Fruit fly (Drosophila melanogaster) whole organism, embryonic: Measurements from ENCODE around the gene CG6867.

Experiments used
- CG10565 ChIP-seq: fragments of 200-800 bp; sonication (Bioruptor generic); optimal IDR thresholded peaks from 3 replicates; lab custom pipeline; 2016; ENCODE audit warnings: missing biosample characterization, mild to moderate bottlenecking, missing genetic modification characterization
- CG11398 ChIP-seq: fragments of 200-800 bp; sonication (Bioruptor generic); optimal IDR thresholded peaks from 2 replicates; lab custom pipeline; 2016; ENCODE audit warnings: missing biosample characterization, missing genetic modification characterization
- CG11504 ChIP-seq: fragments of 200-800 bp; sonication (Bioruptor generic); optimal IDR thresholded peaks from 3 replicates; lab custom pipeline; 2019; ENCODE audit warnings: missing biosample characterization, mild to moderate bottlenecking, missing genetic modification characterization, moderate library complexity
- CG12071 ChIP-seq: fragments of 200-800 bp; sonication (Bioruptor generic); optimal IDR thresholded peaks from 3 replicates; lab custom pipeline; 2018; ENCODE audit warnings: missing biosample characterization, mild to moderate bottlenecking, missing genetic modification characterization
- CG12219 ChIP-seq: fragments of 200-800 bp; sonication (Bioruptor generic); optimal IDR thresholded peaks from 3 replicates; lab custom pipeline; 2018; ENCODE audit warnings: missing biosample characterization, mild to moderate bottlenecking, missing genetic modification characterization
- CG15479 ChIP-seq: fragments of 200-800 bp; sonication (Bioruptor generic); optimal IDR thresholded peaks from 3 replicates; lab custom pipeline; 2019; ENCODE audit warnings: missing biosample characterization, mild to moderate bottlenecking, missing genetic modification characterization, moderate library complexity
- CG17361 ChIP-seq: fragments of 200-800 bp; sonication (Bioruptor generic); IDR thresholded peaks from 3 replicates; pipeline ENCODE4 v1.3.6; 2022; ENCODE audit warnings: missing biosample characterization, missing genetic modification characterization
- CG17802 ChIP-seq: fragments of 200-800 bp; sonication (Bioruptor generic); optimal IDR thresholded peaks from 2 replicates; lab custom pipeline; 2018; ENCODE audit warnings: missing biosample characterization, mild to moderate bottlenecking, missing genetic modification characterization, moderate library complexity
- CG18011 ChIP-seq: fragments of 200-800 bp; sonication (Bioruptor generic); optimal IDR thresholded peaks from 2 replicates; lab custom pipeline; 2017; ENCODE audit warnings: missing biosample characterization, missing genetic modification characterization, mild to moderate bottlenecking, moderate library complexity, missing genotype
- CG18599 ChIP-seq: fragments of 200-800 bp; sonication (Bioruptor generic); optimal IDR thresholded peaks from 3 replicates; lab custom pipeline; 2017; ENCODE audit warnings: missing biosample characterization, missing genetic modification characterization, mild to moderate bottlenecking, moderate library complexity, missing genetic modification reagents
- CG2678 ChIP-seq: fragments of 200-800 bp; sonication (Bioruptor generic); optimal IDR thresholded peaks from 3 replicates; lab custom pipeline; 2019; ENCODE audit warnings: missing biosample characterization, mild to moderate bottlenecking, missing genetic modification characterization, moderate library complexity
- CG2712 ChIP-seq: fragments of 200-800 bp; optimal IDR thresholded peaks from 3 replicates; lab custom pipeline; 2019; ENCODE audit warnings: missing biosample characterization, mild to moderate bottlenecking, missing genetic modification characterization, moderate library complexity
- CG3281 ChIP-seq: fragments of 200-800 bp; sonication (Bioruptor generic); optimal IDR thresholded peaks from 3 replicates; lab custom pipeline; 2017; ENCODE audit warnings: missing biosample characterization, mild to moderate bottlenecking, missing genetic modification characterization
- CG43689 ChIP-seq: fragments of 200-800 bp; sonication (Bioruptor generic); IDR thresholded peaks from 2 replicates; pipeline ENCODE4 v1.3.6; 2022; ENCODE audit warnings: missing biosample characterization, missing genetic modification characterization
- CG6689 ChIP-seq: fragments of 200-800 bp; sonication (Bioruptor generic); IDR thresholded peaks from 2 replicates; pipeline ENCODE4 v1.3.6; 2022; ENCODE audit warnings: missing biosample characterization, missing genetic modification characterization
- CG7556 ChIP-seq: fragments of 200-800 bp; sonication (Bioruptor generic); optimal IDR thresholded peaks from 2 replicates; lab custom pipeline; 2017; ENCODE audit warnings: missing biosample characterization, mild to moderate bottlenecking, missing genetic modification characterization
- CG7839 ChIP-seq: fragments of 200-800 bp; sonication (Bioruptor generic); optimal IDR thresholded peaks from 3 replicates; lab custom pipeline; 2018; ENCODE audit warnings: missing biosample characterization, mild to moderate bottlenecking, missing genetic modification characterization, moderate library complexity
- CG9215 ChIP-seq: fragments of 200-800 bp; sonication (Bioruptor generic); IDR thresholded peaks from 2 replicates; pipeline ENCODE4 v1.3.6; 2022; ENCODE audit warnings: missing biosample characterization, missing genetic modification characterization
- CG9437 ChIP-seq: fragments of 200-800 bp; sonication (Bioruptor generic); optimal IDR thresholded peaks from 2 replicates; lab custom pipeline; 2018; ENCODE audit warnings: missing biosample characterization, mild to moderate bottlenecking, missing genetic modification characterization
- CTCF ChIP-seq: fragments of 200-800 bp; sonication (Bioruptor generic); optimal IDR thresholded peaks from 2 replicates; lab custom pipeline; 2017; ENCODE audit warnings: missing biosample characterization, mild to moderate bottlenecking, missing genetic modification characterization, moderate library complexity
- D19A ChIP-seq: fragments of 200-800 bp; optimal IDR thresholded peaks from 3 replicates; lab custom pipeline; 2019; ENCODE audit warnings: missing biosample characterization, mild to moderate bottlenecking, missing genetic modification characterization, moderate library complexity
- Deaf1 ChIP-seq: fragments of 200-800 bp; optimal IDR thresholded peaks from 3 replicates; lab custom pipeline; 2019; ENCODE audit warnings: missing biosample characterization, mild to moderate bottlenecking, missing genetic modification characterization, moderate library complexity
- Doc3 ChIP-seq: fragments of 200-800 bp; sonication (Bioruptor generic); IDR thresholded peaks from 3 replicates; pipeline ENCODE4 v1.3.6; 2022; ENCODE audit warnings: missing biosample characterization, missing genetic modification characterization; ENCODE audit not compliant: partially characterized antibody
- E2f2 ChIP-seq: fragments of 200-800 bp; sonication (Bioruptor generic); IDR thresholded peaks from 2 replicates; pipeline ENCODE4 v1.3.6; 2022; ENCODE audit warnings: missing biosample characterization, missing genetic modification characterization
- Fer1 ChIP-seq: fragments of 200-800 bp; sonication (Bioruptor generic); optimal IDR thresholded peaks from 2 replicates; lab custom pipeline; 2017; ENCODE audit warnings: missing biosample characterization, mild to moderate bottlenecking, missing genetic modification characterization
- H15 ChIP-seq: fragments of 200-800 bp; sonication (Bioruptor generic); IDR thresholded peaks from 3 replicates; pipeline ENCODE4 v1.3.6; 2022; ENCODE audit warnings: missing biosample characterization, missing genetic modification characterization
- Hand ChIP-seq: fragments of 200-800 bp; sonication (Bioruptor generic); optimal IDR thresholded peaks from 2 replicates; lab custom pipeline; 2017; ENCODE audit warnings: mild to moderate bottlenecking, missing biosample characterization, missing genetic modification reagents, missing genetic modification characterization
- Hmr ChIP-seq: fragments of 200-800 bp; sonication (Bioruptor generic); optimal IDR thresholded peaks from 3 replicates; lab custom pipeline; 2017; ENCODE audit warnings: mild to moderate bottlenecking, missing biosample characterization, missing genetic modification reagents, missing genetic modification characterization
- Lpt ChIP-seq: fragments of >200 bp; optimal IDR thresholded peaks from 2 replicates; lab custom pipeline; 2018; ENCODE audit warnings: missing biosample characterization, missing genetic modification characterization
- Meics ChIP-seq: fragments of 200-800 bp; sonication (Bioruptor generic); optimal IDR thresholded peaks from 2 replicates; lab custom pipeline; 2017; ENCODE audit warnings: missing biosample characterization, mild to moderate bottlenecking, missing genetic modification characterization
- Neu2 ChIP-seq: fragments of 200-800 bp; sonication (Bioruptor generic); optimal IDR thresholded peaks from 3 replicates; lab custom pipeline; 2016; ENCODE audit warnings: missing biosample characterization, missing genetic modification characterization, borderline replicate concordance
- Sry-δ ChIP-seq: fragments of 200-800 bp; sonication (Bioruptor generic); optimal IDR thresholded peaks from 2 replicates; lab custom pipeline; 2016; ENCODE audit warnings: missing biosample characterization, missing genetic modification characterization
- cg ChIP-seq: fragments of 200-800 bp; sonication (Bioruptor generic); optimal IDR thresholded peaks from 3 replicates; lab custom pipeline; 2019; ENCODE audit warnings: missing biosample characterization, mild to moderate bottlenecking, missing genetic modification characterization, moderate library complexity
- chinmo ChIP-seq: fragments of 200-800 bp; sonication (Bioruptor generic); IDR thresholded peaks from 4 replicates; pipeline ENCODE4 v1.3.6; 2022; ENCODE audit warnings: missing biosample characterization, missing genetic modification characterization; ENCODE audit not compliant: partially characterized antibody
- corto ChIP-seq: fragments of 200-800 bp; sonication (Bioruptor generic); optimal IDR thresholded peaks from 2 replicates; lab custom pipeline; 2016; ENCODE audit warnings: missing biosample characterization, mild to moderate bottlenecking, missing genetic modification characterization, moderate library complexity
- dpn ChIP-seq, 2 experiments: fragments of 200-800 bp; sonication (Bioruptor generic); optimal IDR thresholded peaks; 3 replicates each; lab custom pipeline; 2016; ENCODE audit warnings: missing biosample characterization in 2 of 2, missing genetic modification characterization in 2 of 2
- en ChIP-seq: fragments of 200-800 bp; sonication (Bioruptor generic); optimal IDR thresholded peaks from 2 replicates; lab custom pipeline; 2016; ENCODE audit warnings: missing biosample characterization, missing genetic modification characterization
- gcm ChIP-seq: fragments of 200-800 bp; sonication (Bioruptor generic); optimal IDR thresholded peaks from 2 replicates; lab custom pipeline; 2019; ENCODE audit warnings: missing biosample characterization, mild to moderate bottlenecking, missing genetic modification characterization, moderate library complexity
- gem ChIP-seq: fragments of 200-800 bp; sonication (Bioruptor generic); optimal IDR thresholded peaks from 2 replicates; lab custom pipeline; 2019; ENCODE audit warnings: missing biosample characterization, mild to moderate bottlenecking, missing genetic modification characterization, moderate library complexity
- grau ChIP-seq: fragments of 200-800 bp; optimal IDR thresholded peaks from 3 replicates; lab custom pipeline; 2019; ENCODE audit warnings: missing biosample characterization, mild to moderate bottlenecking, missing genetic modification characterization, moderate library complexity
- lab ChIP-seq: fragments of 200-800 bp; sonication (Bioruptor generic); optimal IDR thresholded peaks from 3 replicates; lab custom pipeline; 2017; ENCODE audit warnings: missing biosample characterization, missing genetic modification characterization, mild to moderate bottlenecking, moderate library complexity, missing genetic modification reagents
- luna ChIP-seq: fragments of 200-800 bp; sonication (Bioruptor generic); optimal IDR thresholded peaks from 2 replicates; lab custom pipeline; 2016; ENCODE audit warnings: missing biosample characterization, missing genetic modification characterization
- oc ChIP-seq: fragments of 200-800 bp; sonication (Bioruptor generic); optimal IDR thresholded peaks from 2 replicates; lab custom pipeline; 2018; ENCODE audit warnings: missing biosample characterization, mild to moderate bottlenecking, missing genetic modification characterization, moderate library complexity
- pb ChIP-seq: fragments of 200-800 bp; sonication (Bioruptor generic); optimal IDR thresholded peaks from 3 replicates; lab custom pipeline; 2016; ENCODE audit warnings: missing biosample characterization, missing genetic modification characterization
- row ChIP-seq: fragments of 200-800 bp; sonication (Bioruptor generic); IDR thresholded peaks from 3 replicates; pipeline ENCODE4 v1.3.6; 2022; ENCODE audit warnings: missing biosample characterization, missing genetic modification characterization
- run ChIP-seq: fragments of 200-800 bp; sonication (Bioruptor generic); optimal IDR thresholded peaks from 3 replicates; lab custom pipeline; 2018; ENCODE audit warnings: missing biosample characterization, mild to moderate bottlenecking, missing genetic modification characterization
- scrt ChIP-seq: fragments of 200-800 bp; sonication (Bioruptor generic); optimal IDR thresholded peaks from 2 replicates; lab custom pipeline; 2018; ENCODE audit warnings: missing biosample characterization, mild to moderate bottlenecking, missing genetic modification characterization, moderate library complexity
- sisA ChIP-seq: fragments of 200-800 bp; sonication (Bioruptor generic); IDR thresholded peaks from 2 replicates; pipeline ENCODE4 v1.3.6; 2022; ENCODE audit warnings: missing biosample characterization, missing genetic modification characterization
- trem ChIP-seq: fragments of 200-800 bp; optimal IDR thresholded peaks from 3 replicates; lab custom pipeline; 2019; ENCODE audit warnings: missing biosample characterization, mild to moderate bottlenecking, missing genetic modification characterization, moderate library complexity
- zf30C ChIP-seq: fragments of 200-800 bp; sonication (Bioruptor generic); optimal IDR thresholded peaks from 3 replicates; lab custom pipeline; 2018; ENCODE audit warnings: missing biosample characterization, mild to moderate bottlenecking, missing genetic modification characterization

The CG6867 gene

dm6 chrX:18058108-18058507 is 34.4 kb downstream of the CG6867 start (continued):
- TF ChIP-seq Doc3 (GFP tag; lab: Robert Waterston, UW) (no peak), Meics (GFP tag; lab: Kevin White, UChicago) (peak; percentile 31), sisA (GFP tag; lab: Robert Waterston, UW) (no peak), CG3281 (GFP tag; lab: Kevin White, UChicago) (peak; percentile 5), CG9215 (GFP tag; lab: Robert Waterston, UW) (no peak), E2f2 (GFP tag; lab: Robert Waterston, UW) (no peak), gem (peak; percentile 32), lab (GFP tag; lab: Kevin White, UChicago) (peak; percentile 44), CG12219 (no peak), luna (GFP tag; lab: Kevin White, UChicago) (no peak), Hmr (peak; percentile 22), row (GFP tag; lab: Robert Waterston, UW) (0 out of 3 replicates have a peak, but pooled peaks have one; percentile 23), dpn (GFP tag; optimal IDR thresholded peaks at IDR 0.05; lab: Kevin White, UChicago) (no peak), grau (tag; lab: Kevin White, UChicago) (peak; percentile 26), zf30C (no peak), Fer1 (peak; percentile 24), CG17802 (tag; lab: Kevin White, UChicago) (no peak), CG9437 (GFP tag; lab: Kevin White, UChicago) (no peak), CG7839 (tag; lab: Kevin White, UChicago) (peak; percentile 38), CG17361 (GFP tag; lab: Robert Waterston, UW) (0 out of 3 replicates have a peak, but pooled peaks have one; percentile 11), Hand (GFP tag; lab: Kevin White, UChicago) (peak; percentile 39), oc (tag; lab: Kevin White, UChicago) (no peak), cg (GFP tag; lab: Kevin White, UChicago) (no peak), corto (GFP tag; lab: Kevin White, UChicago) (no peak), CG2678 (peak; percentile 66), CG6689 (GFP tag; lab: Robert Waterston, UW) (0 out of 2 replicates have a peak, but pooled peaks have one; percentile 8), CG7556 (GFP tag; lab: Kevin White, UChicago) (peak; percentile 43), D19A (no peak), CG18599 (GFP tag; lab: Kevin White, UChicago) (peak; percentile 66), H15 (GFP tag; lab: Robert Waterston, UW) (no peak), CG2712 (tag; lab: Kevin White, UChicago) (peak; percentile 8)

DNA sequence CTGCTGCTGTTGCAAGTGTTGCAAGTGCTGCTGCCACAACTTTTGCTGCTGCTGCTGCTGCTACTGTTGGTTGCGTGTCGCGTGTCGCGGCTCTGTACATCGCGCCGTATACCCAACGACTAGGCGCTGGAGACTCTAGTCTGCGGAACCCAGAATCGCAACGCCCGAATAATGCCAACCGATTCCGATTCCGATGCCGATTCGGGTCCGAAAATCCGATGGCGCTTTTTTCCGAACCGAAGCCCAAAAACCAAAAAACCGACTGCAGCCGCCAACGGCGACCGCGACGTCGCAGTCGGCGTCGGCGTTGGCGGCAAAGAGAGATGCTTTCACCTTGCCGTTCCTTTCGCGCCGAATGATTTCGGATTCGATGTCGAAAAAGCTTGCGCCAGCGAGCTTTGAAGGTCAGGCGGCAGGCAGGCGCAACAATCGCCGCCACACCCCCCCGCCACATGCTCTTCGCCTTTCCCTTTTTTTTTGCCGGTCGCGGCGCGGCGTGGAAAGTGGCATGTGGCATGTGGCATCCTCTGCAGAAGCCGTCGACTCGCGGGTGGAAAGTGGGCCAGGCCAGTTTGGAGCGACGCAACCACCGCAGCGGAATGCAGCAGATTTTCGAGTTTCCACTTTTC is 39.6 kb downstream of the CG6867 start, which contains the start of gene Sh:
TSS of gene Sh (minus strand) at position 104 of the 629 bp plus-strand sequence.
- TF ChIP-seq CG11398 (GFP tag; lab: Kevin White, UChicago) (no peak), en (GFP tag; lab: Kevin White, UChicago) (no peak), Neu2 (GFP tag; lab: Kevin White, UChicago) (no peak), pb (GFP tag; lab: Kevin White, UChicago) (no peak), Sry-δ (GFP tag; lab: Kevin White, UChicago) (no peak), CG12071 (GFP tag; lab: Kevin White, UChicago) (no peak), chinmo (GFP tag; lab: Robert Waterston, UW) (peak; percentile 61; the same call in 1 of the 4 replicates), scrt (GFP tag; lab: Kevin White, UChicago) (peak; percentile 95), trem (tag; lab: Kevin White, UChicago) (no peak), CTCF (GFP tag; lab: Kevin White, UChicago) (peak; percentile 38), run (tag; lab: Kevin White, UChicago) (no peak), CG18011 (no peak), CG10565 (GFP tag; lab: Kevin White, UChicago) (no peak), CG15479 (GFP tag; lab: Kevin White, UChicago) (no peak), Deaf1 (tag; lab: Kevin White, UChicago) (peak; percentile 96), Lpt (GFP tag; lab: Kevin White, UChicago) (no peak), CG11504 (tag; lab: Kevin White, UChicago) (no peak), CG43689 (GFP tag; lab: Robert Waterston, UW) (no peak), gcm (GFP tag; lab: Kevin White, UChicago) (no peak)
